Worm (Caenorhabditis elegans) whole organism, mixed stage, embryonic: Measurements from ENCODE around the gene nhr-109.

Source experiments
- M03D4.4 ChIP-seq: sonication (generic microtip); optimal IDR thresholded peaks from 2 replicates; lab custom pipeline; 2017; ENCODE audit warnings: mild to moderate bottlenecking, missing genetic modification characterization, missing compliant biosample characterization
- bed-3 ChIP-seq: fragments of 200-800 bp; sonication (Bioruptor generic); optimal IDR thresholded peaks from 3 replicates; lab custom pipeline; 2018; ENCODE audit warnings: mild to moderate bottlenecking, missing genetic modification characterization, moderate library complexity, missing compliant biosample characterization
- ceh-39 ChIP-seq: fragments of 150-350 bp; optimal IDR thresholded peaks from 2 replicates; lab custom pipeline; 2014; ENCODE audit warnings: missing biosample characterization, missing genetic modification characterization
- ceh-43 ChIP-seq: fragments of 200-800 bp; sonication (Bioruptor generic); optimal IDR thresholded peaks from 2 replicates; lab custom pipeline; 2018; ENCODE audit warnings: mild to moderate bottlenecking, missing genetic modification characterization, moderate library complexity, missing compliant biosample characterization
- ces-1 ChIP-seq: fragments of 150-350 bp; optimal IDR thresholded peaks from 2 replicates; lab custom pipeline; 2014; ENCODE audit warnings: missing biosample characterization, missing genetic modification reagents, missing genetic modification characterization
- cnd-1 ChIP-seq: fragments of 200-800 bp; sonication (Bioruptor generic); optimal IDR thresholded peaks from 2 replicates; lab custom pipeline; 2018; ENCODE audit warnings: mild to moderate bottlenecking, missing genetic modification characterization, missing compliant biosample characterization
- drap-1 ChIP-seq: fragments of 200-800 bp; sonication (Bioruptor generic); optimal IDR thresholded peaks from 3 replicates; lab custom pipeline; 2018; ENCODE audit warnings: mild to moderate bottlenecking, missing genetic modification characterization, missing compliant biosample characterization
- elt-1 ChIP-seq: sonication (generic microtip); optimal IDR thresholded peaks from 2 replicates; lab custom pipeline; 2017; ENCODE audit warnings: missing genetic modification characterization, mild to moderate bottlenecking, missing compliant biosample characterization, antibody characterized with exemption, moderate library complexity, borderline replicate concordance; ENCODE audit not compliant: insufficient read depth
- elt-3 ChIP-seq: fragments of 150-350 bp; optimal IDR thresholded peaks from 2 replicates; lab custom pipeline; 2014; ENCODE audit warnings: missing biosample characterization, missing genetic modification characterization
- flh-1 ChIP-seq: fragments of 200-800 bp; sonication (Bioruptor generic); optimal IDR thresholded peaks from 2 replicates; lab custom pipeline; 2018; ENCODE audit warnings: mild to moderate bottlenecking, missing genetic modification characterization, moderate library complexity, missing compliant biosample characterization
- ham-2 ChIP-seq: fragments of 200-800 bp; sonication (Bioruptor generic); optimal IDR thresholded peaks from 2 replicates; lab custom pipeline; 2018; ENCODE audit warnings: mild to moderate bottlenecking, missing genetic modification characterization, missing compliant biosample characterization
- lin-13 ChIP-seq: fragments of 150-350 bp; optimal IDR thresholded peaks from 2 replicates; lab custom pipeline; 2014; ENCODE audit warnings: missing biosample characterization, missing genetic modification characterization
- lin-32 ChIP-seq: fragments of 200-800 bp; sonication (Bioruptor generic); optimal IDR thresholded peaks from 2 replicates; lab custom pipeline; 2018; ENCODE audit warnings: mild to moderate bottlenecking, missing genetic modification characterization, missing compliant biosample characterization
- lsy-2 ChIP-seq: fragments of 150-350 bp; optimal IDR thresholded peaks from 2 replicates; lab custom pipeline; 2014; ENCODE audit warnings: missing biosample characterization, missing genetic modification characterization
- mab-5 ChIP-seq: fragments of 150-350 bp; optimal IDR thresholded peaks from 2 replicates; lab custom pipeline; 2014; ENCODE audit warnings: missing biosample characterization, missing genetic modification characterization
- mls-2 ChIP-seq: sonication (generic microtip); optimal IDR thresholded peaks from 2 replicates; lab custom pipeline; 2016; ENCODE audit warnings: mild to moderate bottlenecking, missing genetic modification characterization, moderate library complexity, missing compliant biosample characterization
- nhr-12 ChIP-seq: fragments of 150-350 bp; optimal IDR thresholded peaks from 2 replicates; lab custom pipeline; 2014; ENCODE audit warnings: missing biosample characterization, missing genetic modification characterization
- nhr-2 ChIP-seq: fragments of 150-350 bp; optimal IDR thresholded peaks from 2 replicates; lab custom pipeline; 2014; ENCODE audit warnings: missing biosample characterization, missing genetic modification characterization
- nhr-237 ChIP-seq: fragments of 150-350 bp; optimal IDR thresholded peaks from 2 replicates; lab custom pipeline; 2014; ENCODE audit warnings: missing biosample characterization, missing genetic modification characterization
- nhr-28 ChIP-seq: fragments of 150-350 bp; optimal IDR thresholded peaks from 2 replicates; lab custom pipeline; 2014; ENCODE audit warnings: missing biosample characterization, missing genetic modification characterization
- nhr-76 ChIP-seq: sonication (generic microtip); optimal IDR thresholded peaks from 2 replicates; lab custom pipeline; 2017; ENCODE audit warnings: missing biosample characterization, missing genetic modification characterization
- pha-4 ChIP-seq: fragments of 150-350 bp; optimal IDR thresholded peaks from 2 replicates; lab custom pipeline; 2018; ENCODE audit warnings: missing biosample characterization, missing genetic modification reagents, missing genetic modification characterization
- sem-2 ChIP-seq: fragments of 200-800 bp; sonication (Bioruptor generic); optimal IDR thresholded peaks from 2 replicates; lab custom pipeline; 2018; ENCODE audit warnings: mild to moderate bottlenecking, missing genetic modification characterization, missing compliant biosample characterization
- snpc-4 ChIP-seq: fragments of 150-350 bp; optimal IDR thresholded peaks from 2 replicates; lab custom pipeline; 2014; ENCODE audit warnings: missing biosample characterization, missing genetic modification characterization
- sptf-1 ChIP-seq: sonication (generic microtip); optimal IDR thresholded peaks from 2 replicates; lab custom pipeline; 2017; ENCODE audit warnings: mild to moderate bottlenecking, missing genetic modification characterization, moderate library complexity, missing compliant biosample characterization
- tbx-8 ChIP-seq: fragments of 200-800 bp; sonication (Bioruptor generic); optimal IDR thresholded peaks from 2 replicates; lab custom pipeline; 2018; ENCODE audit warnings: mild to moderate bottlenecking, missing genetic modification characterization, moderate library complexity, missing compliant biosample characterization
- unc-120 ChIP-seq: sonication (generic microtip); optimal IDR thresholded peaks from 2 replicates; lab custom pipeline; 2017; ENCODE audit warnings: missing genetic modification characterization, missing compliant biosample characterization; ENCODE audit not compliant: poor library complexity, severe bottlenecking
- unc-39 ChIP-seq: fragments of 150-350 bp; optimal IDR thresholded peaks from 2 replicates; lab custom pipeline; 2014; ENCODE audit warnings: missing biosample characterization, missing genetic modification characterization
- unc-62 ChIP-seq: fragments of 150-350 bp; optimal IDR thresholded peaks from 2 replicates; lab custom pipeline; 2014; ENCODE audit warnings: missing biosample characterization, missing genetic modification reagents, missing genetic modification characterization
- zip-8 ChIP-seq: fragments of 150-350 bp; optimal IDR thresholded peaks from 2 replicates; lab custom pipeline; 2014; ENCODE audit warnings: missing biosample characterization, missing genetic modification characterization

The nhr-109 gene

ce11 chrII:4467869-4468268 lies 34.7 kb downstream of the nhr-109 start, which contains the start of gene W06B4.2:
Gene W06B4.2 (plus strand): TSS chrII:4468169.
- TF ChIP-seq lin-13 (tag; lab: Kevin White, UChicago) (no peak), tbx-8 (GFP tag; lab: Kevin White, UChicago) (no peak), ces-1 (GFP tag; lab: Kevin White, UChicago) (no peak), lsy-2 (no peak), pha-4 (tag; lab: Kevin White, UChicago) (no peak), nhr-2 (no peak), flh-1 (GFP tag; lab: Kevin White, UChicago) (no peak), nhr-28 (no peak), elt-1 (tag; lab: Kevin White, UChicago) (no peak), elt-3 (tag; lab: Kevin White, UChicago) (no peak), mls-2 (tag; lab: Kevin White, UChicago) (no peak), ceh-43 (GFP tag; lab: Kevin White, UChicago) (no peak), lin-32 (GFP tag; lab: Kevin White, UChicago) (no peak), unc-62 (GFP tag; lab: Kevin White, UChicago) (no peak), zip-8 (no peak), drap-1 (GFP tag; lab: Kevin White, UChicago) (no peak), nhr-76 (tag; lab: Kevin White, UChicago) (no peak), unc-120 (tag; lab: Kevin White, UChicago) (no peak), ham-2 (GFP tag; lab: Kevin White, UChicago) (no peak), snpc-4 (tag; lab: Kevin White, UChicago) (no peak)

- no peak for TF ChIP-seq flh-1 (GFP tag; lab: Kevin White, UChicago)
- no peak for TF ChIP-seq mls-2 (tag; lab: Kevin White, UChicago)
- TF ChIP-seq pha-4 (tag; lab: Kevin White, UChicago): no peak
- no peak for TF ChIP-seq unc-39 (tag; lab: Kevin White, UChicago)
- no peak for TF ChIP-seq elt-1 (tag; lab: Kevin White, UChicago)
- TF ChIP-seq bed-3 (GFP tag; lab: Kevin White, UChicago): no peak
- TF ChIP-seq sem-2 (GFP tag; lab: Kevin White, UChicago): no peak
- TF ChIP-seq nhr-28: no peak
- TF ChIP-seq ham-2 (GFP tag; lab: Kevin White, UChicago): no peak
- no peak for TF ChIP-seq cnd-1
- no peak for TF ChIP-seq lin-32 (GFP tag; lab: Kevin White, UChicago)
- no peak for TF ChIP-seq mab-5 (tag; lab: Kevin White, UChicago)
- no peak for TF ChIP-seq nhr-12 (tag; lab: Kevin White, UChicago)
- TF ChIP-seq nhr-237 (tag; lab: Kevin White, UChicago): no peak
- TF ChIP-seq lin-13 (tag; lab: Kevin White, UChicago): no peak
Measured at ce11 chrII:4468897-4469459, 35.8 kb downstream of the nhr-109 start.

- no peak for TF ChIP-seq snpc-4 (tag; lab: Kevin White, UChicago)
- TF ChIP-seq ham-2 (GFP tag; lab: Kevin White, UChicago): no peak
- TF ChIP-seq sptf-1 (tag; lab: Kevin White, UChicago): no peak
- no peak for TF ChIP-seq nhr-237 (tag; lab: Kevin White, UChicago)
Measured at ce11 chrII:4470972-4471645, 37.9 kb downstream of the nhr-109 start, which contains the start of gene W06B4.1. Gene W06B4.1 (plus strand): TSS chrII:4471595.

ce11 chrII:4474005-4474655 lies 41.0 kb downstream of the nhr-109 start:
- TF ChIP-seq elt-3 (tag; lab: Kevin White, UChicago): no peak
- no peak for TF ChIP-seq ham-2 (GFP tag; lab: Kevin White, UChicago)
- no peak for TF ChIP-seq ceh-39 (tag; lab: Kevin White, UChicago)
- no peak for TF ChIP-seq M03D4.4 (tag; lab: Kevin White, UChicago)
- no peak for TF ChIP-seq sptf-1 (tag; lab: Kevin White, UChicago)
- no peak for TF ChIP-seq mab-5 (tag; lab: Kevin White, UChicago)
- TF ChIP-seq unc-120 (tag; lab: Kevin White, UChicago): no peak
- TF ChIP-seq lin-32 (GFP tag; lab: Kevin White, UChicago): no peak
